Fruit fly (Drosophila melanogaster) whole organism, prepupa: Measurements from ENCODE around the gene bnb.

Experiments
- Blimp-1 ChIP-seq: fragments of 200-800 bp; sonication (Bioruptor generic); optimal IDR thresholded peaks from 3 replicates; lab custom pipeline; 2017; ENCODE audit warnings: missing biosample characterization, missing genetic modification characterization, mild to moderate bottlenecking, moderate library complexity, missing genetic modification reagents
- CG6792 ChIP-seq: fragments of 200-800 bp; sonication (Bioruptor generic); optimal IDR thresholded peaks from 3 replicates; lab custom pipeline; 2016; ENCODE audit warnings: missing biosample characterization, missing genetic modification characterization
- CG6808 ChIP-seq: fragments of 200-800 bp; sonication (Bioruptor generic); optimal IDR thresholded peaks from 3 replicates; lab custom pipeline; 2017; ENCODE audit warnings: missing biosample characterization, missing genetic modification characterization, mild to moderate bottlenecking, moderate library complexity, missing genetic modification reagents
- Eip93F ChIP-seq: fragments of 200-800 bp; sonication (Bioruptor generic); optimal IDR thresholded peaks from 2 replicates; lab custom pipeline; 2016; ENCODE audit warnings: missing biosample characterization, mild to moderate bottlenecking, missing genetic modification characterization
- Ets96B ChIP-seq: fragments of 200-800 bp; optimal IDR thresholded peaks from 2 replicates; lab custom pipeline; 2019; ENCODE audit warnings: missing biosample characterization, mild to moderate bottlenecking, missing genetic modification characterization, moderate library complexity
- cyc ChIP-seq: fragments of 200-800 bp; sonication (Bioruptor generic); optimal IDR thresholded peaks from 3 replicates; lab custom pipeline; 2016; ENCODE audit warnings: missing biosample characterization, missing genetic modification characterization
- ss ChIP-seq, 2 experiments: fragments of 200-800 bp; sonication (Bioruptor generic); optimal IDR thresholded peaks; 2 replicates in 1 of 2; 3 replicates in 1 of 2; lab custom pipeline; 2017 to 2018; ENCODE audit warnings: mild to moderate bottlenecking in 2 of 2, missing biosample characterization in 2 of 2, missing genetic modification characterization in 2 of 2, moderate library complexity in 1 of 2

- TF ChIP-seq Blimp-1 (GFP tag; lab: Kevin White, UChicago) (no peak), Eip93F (no peak), ss (GFP tag; optimal IDR thresholded peaks at IDR 0.05; lab: Kevin White, UChicago) (no peak), Ets96B (tag; lab: Kevin White, UChicago) (peak; percentile 48), cyc (GFP tag; lab: Kevin White, UChicago) (no peak), CG6808 (GFP tag; lab: Kevin White, UChicago) (peak; percentile 51), CG6792 (no peak)
Measured at dm6 chrX:18835500-18835899, 38.0 kb upstream of the bnb start.
